Worm (Caenorhabditis elegans): Measurements from ENCODE around the gene ndub-5.

The ndub-5 gene

ce11 chrII:5714807-5715206 is 23.7 kb upstream of the ndub-5 start, which contains the start of the genes tiar-1 and lelo-4:
tiar-1 (minus strand) TSS chrII:5714823.
lelo-4 (plus strand) TSS chrII:5714924.
- TF ChIP-seq madf-8 (GFP tag; conservative IDR thresholded peaks at IDR 0.05): no peak
- peak; percentile 43; the same call in 1 of the 2 replicates for TF ChIP-seq hmg-1.2 (GFP tag; IDR thresholded peaks at IDR 0.05)
- peak; percentile 78 for TF ChIP-seq ceh-27 (GFP tag; optimal IDR thresholded peaks at IDR 0.05)
- TF ChIP-seq nfyb-1 (GFP tag; IDR thresholded peaks at IDR 0.05): peak; percentile 61; the same call in 1 of the 2 replicates
- no peak for TF ChIP-seq F52B5.7 (tag; optimal IDR thresholded peaks at IDR 0.05)
- no peak for TF ChIP-seq egl-44 (GFP tag; IDR thresholded peaks at IDR 0.05)
- peak; percentile 16 for TF ChIP-seq tbp1 (GFP tag; optimal IDR thresholded peaks at IDR 0.05)
- TF ChIP-seq F23B12.7 (tag; optimal IDR thresholded peaks at IDR 0.05; ENCODE audit: insufficient read depth): peak; percentile 86
- peak; percentile 53; the same call in 1 of the 2 replicates for TF ChIP-seq madf-6 (GFP tag; IDR thresholded peaks at IDR 0.05)
- TF ChIP-seq K12H6.12 (tag; optimal IDR thresholded peaks at IDR 0.05): peak; percentile 38
- TF ChIP-seq lsl-1 (GFP tag; optimal IDR thresholded peaks at IDR 0.05): peak; percentile 14
- peak in 1 of 2 experiments; percentile 10 for TF ChIP-seq let-607 (tag; optimal IDR thresholded peaks at IDR 0.05)
- peak; percentile 73 for TF ChIP-seq dpl-1 (GFP tag; optimal IDR thresholded peaks at IDR 0.05)
- TF ChIP-seq lin-54 (GFP tag; optimal IDR thresholded peaks at IDR 0.05): peak; percentile 93
- no peak for TF ChIP-seq attf-3 (GFP tag; conservative IDR thresholded peaks at IDR 0.05)
- TF ChIP-seq ZK185.1 (tag; optimal IDR thresholded peaks at IDR 0.05; ENCODE audit: poor library complexity, severe bottlenecking): peak; percentile 29
- no peak for TF ChIP-seq die-1 (tag; optimal IDR thresholded peaks at IDR 0.05)
- no peak for TF ChIP-seq aptf-3 (GFP tag; IDR thresholded peaks at IDR 0.05)
- peak; percentile 48 for TF ChIP-seq lsy-27 (tag; optimal IDR thresholded peaks at IDR 0.05; ENCODE audit: borderline replicate concordance, insufficient read depth)
- TF ChIP-seq ceh-100 (GFP tag; IDR thresholded peaks at IDR 0.05): peak; percentile 44; the same call in 1 of the 2 replicates
- no peak for TF ChIP-seq zfh-2 (GFP tag; conservative IDR thresholded peaks at IDR 0.05)
- TF ChIP-seq snpc-1.3 (tag; optimal IDR thresholded peaks at IDR 0.05; ENCODE audit: insufficient read depth): peak; percentile 52
- TF ChIP-seq D2030.7 (GFP tag; IDR thresholded peaks at IDR 0.05): peak; percentile 19; the same call in 1 of the 2 replicates
- peak; percentile 64 for TF ChIP-seq attf-5 (GFP tag; optimal IDR thresholded peaks at IDR 0.05)
- peak; percentile 72 for TF ChIP-seq snpc-3.4 (tag; optimal IDR thresholded peaks at IDR 0.05)
- no peak for TF ChIP-seq akir-1 (GFP tag; optimal IDR thresholded peaks at IDR 0.05)
- no peak for TF ChIP-seq cebp-1 (GFP tag; IDR thresholded peaks at IDR 0.05)
- peak; percentile 42 for TF ChIP-seq cebp-1 (tag; optimal IDR thresholded peaks at IDR 0.05)
- TF ChIP-seq lin-40 (tag; optimal IDR thresholded peaks at IDR 0.05): peak; percentile 16
- TF ChIP-seq snpc-4 (GFP tag; optimal IDR thresholded peaks at IDR 0.05): peak; percentile 4
- peak in 3 of 4 experiments; percentile 27 to 63 (median 62) for TF ChIP-seq snpc-4 (tag; optimal IDR thresholded peaks at IDR 0.05)
- no peak for TF ChIP-seq F39B2.1 (GFP tag; IDR thresholded peaks at IDR 0.05)
- TF ChIP-seq ekl-4 (GFP tag; IDR thresholded peaks at IDR 0.05): 0 out of 2 replicates have a peak, but pooled peaks have one; percentile 31
- TF ChIP-seq dox-1 (GFP tag; IDR thresholded peaks at IDR 0.05): peak; percentile 47; the same call in 1 of the 2 replicates
- peak; percentile 99 for TF ChIP-seq madf-3 (GFP tag; IDR thresholded peaks at IDR 0.05)
- peak; percentile 72 for TF ChIP-seq efl-1 (GFP tag; optimal IDR thresholded peaks at IDR 0.05)
- TF ChIP-seq mcd-1 (GFP tag; IDR thresholded peaks at IDR 0.05): 0 out of 2 replicates have a peak, but pooled peaks have one; percentile 45
- peak in 1 of 3 experiments; percentile 62 for TF ChIP-seq lin-35 (GFP tag; optimal IDR thresholded peaks at IDR 0.05)
- TF ChIP-seq nhr-80 (tag; optimal IDR thresholded peaks at IDR 0.05): peak; percentile 27

Measured in whole organism, young adult.